Fruit fly (Drosophila melanogaster): Measurements from ENCODE around the gene Sf3b5.

Sf3b5 gene

dm6 chr3R:9048466-9049072 is 33.4 kb upstream of the Sf3b5 start, which contains the start of gene Mst85C (continued):
- TF ChIP-seq CG11723 (GFP tag; optimal IDR thresholded peaks at IDR 0.05) (no peak), CG31441 (GFP tag; IDR thresholded peaks at IDR 0.05) (no peak), NfI (GFP tag; optimal IDR thresholded peaks at IDR 0.05) (no peak), mam (GFP tag; optimal IDR thresholded peaks at IDR 0.05) (no peak), CG12744 (GFP tag; optimal IDR thresholded peaks at IDR 0.05) (no peak), pb (GFP tag; optimal IDR thresholded peaks at IDR 0.05) (no peak), CkIIα-i1 (GFP tag; IDR thresholded peaks at IDR 0.05) (no peak), CG10267 (tag; optimal IDR thresholded peaks at IDR 0.05) (no peak), nerfin-2 (GFP tag; IDR thresholded peaks at IDR 0.05; ENCODE audit: partially characterized antibody) (no peak), Elba2 (GFP tag; optimal IDR thresholded peaks at IDR 0.05) (no peak), Antp (GFP tag; optimal IDR thresholded peaks at IDR 0.05) (no peak), Nf-YB (GFP tag; optimal IDR thresholded peaks at IDR 0.05) (no peak), bcd (GFP tag; optimal IDR thresholded peaks at IDR 0.05) (no peak), wor (GFP tag; IDR thresholded peaks at IDR 0.05) (no peak), CG11398 (GFP tag; optimal IDR thresholded peaks at IDR 0.05) (no peak), CG15601 (tag; optimal IDR thresholded peaks at IDR 0.05) (peak; percentile 17), CG5245 (GFP tag; optimal IDR thresholded peaks at IDR 0.05) (no peak), crc (GFP tag; optimal IDR thresholded peaks at IDR 0.05) (no peak), CG9797 (GFP tag; optimal IDR thresholded peaks at IDR 0.05) (no peak), onecut (GFP tag; IDR thresholded peaks at IDR 0.05) (0 out of 2 replicates have a peak, but pooled peaks have one; percentile 0), croc (GFP tag; conservative IDR thresholded peaks at IDR 0.05) (no peak), z (GFP tag; IDR thresholded peaks at IDR 0.05) (no peak), zfh1 (GFP tag; IDR thresholded peaks at IDR 0.05) (no peak), YL-1 (GFP tag; optimal IDR thresholded peaks at IDR 0.05) (peak; percentile 15), CG4707 (GFP tag; optimal IDR thresholded peaks at IDR 0.05) (peak; percentile 20), CG8290 (GFP tag; optimal IDR thresholded peaks at IDR 0.05) (no peak), CG8290 (tag; optimal IDR thresholded peaks at IDR 0.05) (peak in 1 of 2 experiments; percentile 14), CG12391 (tag; optimal IDR thresholded peaks at IDR 0.05) (no peak), Meics (GFP tag; optimal IDR thresholded peaks at IDR 0.05) (no peak), Ssrp (tag; optimal IDR thresholded peaks at IDR 0.05) (no peak), CG5953 (GFP tag; IDR thresholded peaks at IDR 0.05) (no peak), cwo (GFP tag; optimal IDR thresholded peaks at IDR 0.05) (no peak), Dek (tag; optimal IDR thresholded peaks at IDR 0.05) (no peak), CG18262 (tag; optimal IDR thresholded peaks at IDR 0.05) (no peak), CG8765 (GFP tag; IDR thresholded peaks at IDR 0.05) (no peak), Opbp (GFP tag; IDR thresholded peaks at IDR 0.05; ENCODE audit: partially characterized antibody) (no peak), pros (GFP tag; optimal IDR thresholded peaks at IDR 0.05) (peak; percentile 98), Abd-B (GFP tag; optimal IDR thresholded peaks at IDR 0.05) (no peak), amos (GFP tag; IDR thresholded peaks at IDR 0.05; ENCODE audit: partially characterized antibody) (no peak), schlank (tag; optimal IDR thresholded peaks at IDR 0.05) (no peak), NC2α (GFP tag; optimal IDR thresholded peaks at IDR 0.05) (no peak), E2f1 (GFP tag; IDR thresholded peaks at IDR 0.05) (no peak), CG3838 (GFP tag; optimal IDR thresholded peaks at IDR 0.05) (no peak), CG7271 (tag; optimal IDR thresholded peaks at IDR 0.05) (no peak), Blimp-1 (GFP tag; optimal IDR thresholded peaks at IDR 0.05) (peak; percentile 20), BtbVII (GFP tag; optimal IDR thresholded peaks at IDR 0.05) (no peak), CG10147 (GFP tag; optimal IDR thresholded peaks at IDR 0.05) (no peak), Nf-YA (GFP tag; IDR thresholded peaks at IDR 0.05) (no peak), E2f2 (GFP tag; IDR thresholded peaks at IDR 0.05) (no peak), tap (tag; optimal IDR thresholded peaks at IDR 0.05) (no peak), CG2129 (GFP tag; IDR thresholded peaks at IDR 0.05; ENCODE audit: partially characterized antibody) (no peak)

Measured in whole organism, embryonic.